Worm (Caenorhabditis elegans) whole organism, late embryonic: ENCODE results near the gene T09F5.1.

ENCODE experiments used
- C38D4.7 ChIP-seq: fragments of 200-800 bp; sonication (Bioruptor generic); optimal IDR thresholded peaks from 2 replicates; lab custom pipeline; 2018; ENCODE audit warnings: mild to moderate bottlenecking, missing genetic modification characterization, moderate library complexity, missing compliant biosample characterization
- F13H6.1 ChIP-seq: sonication (generic microtip); optimal IDR thresholded peaks from 2 replicates; lab custom pipeline; 2016; ENCODE audit warnings: missing genetic modification characterization, missing compliant biosample characterization
- K02D7.2 ChIP-seq: sonication (generic microtip); optimal IDR thresholded peaks from 2 replicates; lab custom pipeline; 2017; ENCODE audit warnings: mild to moderate bottlenecking, missing genetic modification characterization, missing compliant biosample characterization
- K09A11.1 ChIP-seq: sonication (generic microtip); optimal IDR thresholded peaks from 2 replicates; lab custom pipeline; 2017; ENCODE audit warnings: antibody characterized with exemption, mild to moderate bottlenecking, missing genetic modification characterization, missing compliant biosample characterization; ENCODE audit not compliant: insufficient read depth
- ahr-1 ChIP-seq: sonication (generic microtip); optimal IDR thresholded peaks from 2 replicates; lab custom pipeline; 2016; ENCODE audit warnings: missing genetic modification characterization, missing compliant biosample characterization
- ama-1 ChIP-seq: fragments of 150-350 bp; optimal IDR thresholded peaks from 2 replicates; lab custom pipeline; 2014
- ceh-18 ChIP-seq: sonication (generic microtip); optimal IDR thresholded peaks from 2 replicates; lab custom pipeline; 2016; ENCODE audit warnings: missing genetic modification characterization, missing compliant biosample characterization
- ceh-19 ChIP-seq: fragments of 200-800 bp; sonication (Bioruptor generic); optimal IDR thresholded peaks from 2 replicates; lab custom pipeline; 2018; ENCODE audit warnings: mild to moderate bottlenecking, missing genetic modification characterization, missing compliant biosample characterization
- ceh-22 ChIP-seq: sonication (generic microtip); optimal IDR thresholded peaks from 2 replicates; lab custom pipeline; 2017; ENCODE audit warnings: missing biosample characterization, missing genetic modification characterization
- ceh-31 ChIP-seq: sonication (generic microtip); optimal IDR thresholded peaks from 2 replicates; lab custom pipeline; 2016; ENCODE audit warnings: missing genetic modification characterization, missing compliant biosample characterization
- ceh-34 ChIP-seq: sonication (generic microtip); optimal IDR thresholded peaks from 2 replicates; lab custom pipeline; 2016; ENCODE audit warnings: mild to moderate bottlenecking, missing genetic modification characterization, missing compliant biosample characterization
- ceh-48 ChIP-seq: sonication (generic microtip); optimal IDR thresholded peaks from 2 replicates; lab custom pipeline; 2016; ENCODE audit warnings: missing genetic modification characterization, inconsistent platforms, missing compliant biosample characterization
- ceh-6 ChIP-seq: fragments of 200-800 bp; sonication (Bioruptor generic); optimal IDR thresholded peaks from 2 replicates; lab custom pipeline; 2018; ENCODE audit warnings: mild to moderate bottlenecking, missing genetic modification characterization, missing compliant biosample characterization
- ceh-9 ChIP-seq: sonication (generic microtip); optimal IDR thresholded peaks from 2 replicates; lab custom pipeline; 2016; ENCODE audit warnings: mild to moderate bottlenecking, missing genetic modification characterization, inconsistent platforms, missing compliant biosample characterization
- dve-1 ChIP-seq: sonication (generic microtip); optimal IDR thresholded peaks from 2 replicates; lab custom pipeline; 2017; ENCODE audit warnings: antibody characterized with exemption, mild to moderate bottlenecking, missing genetic modification characterization, missing compliant biosample characterization
- ets-4 ChIP-seq: sonication (generic microtip); optimal IDR thresholded peaks from 2 replicates; lab custom pipeline; 2016; ENCODE audit warnings: missing genetic modification characterization, missing compliant biosample characterization
- fkh-10 ChIP-seq: fragments of 150-350 bp; optimal IDR thresholded peaks from 2 replicates; lab custom pipeline; 2014; ENCODE audit warnings: missing biosample characterization, missing genetic modification reagents, missing genetic modification characterization
- fkh-6 ChIP-seq: sonication (generic microtip); optimal IDR thresholded peaks from 2 replicates; lab custom pipeline; 2016; ENCODE audit warnings: missing genetic modification characterization, missing compliant biosample characterization
- hlh-13 ChIP-seq: fragments of 200-800 bp; sonication (Bioruptor generic); optimal IDR thresholded peaks from 2 replicates; lab custom pipeline; 2018; ENCODE audit warnings: mild to moderate bottlenecking, missing genetic modification characterization, missing compliant biosample characterization
- hlh-15 ChIP-seq: sonication (generic microtip); optimal IDR thresholded peaks from 2 replicates; lab custom pipeline; 2016; ENCODE audit warnings: missing genetic modification characterization, missing compliant biosample characterization
- hlh-6 ChIP-seq: sonication (generic microtip); optimal IDR thresholded peaks from 2 replicates; lab custom pipeline; 2016; ENCODE audit warnings: missing genotype, missing genetic modification characterization, missing compliant biosample characterization
- hlh-8 ChIP-seq: sonication (generic microtip); optimal IDR thresholded peaks from 2 replicates; lab custom pipeline; 2016; ENCODE audit warnings: missing genotype, missing genetic modification characterization, missing compliant biosample characterization
- lin-11 ChIP-seq: fragments of 200-800 bp; sonication (Bioruptor generic); optimal IDR thresholded peaks from 2 replicates; lab custom pipeline; 2018; ENCODE audit warnings: mild to moderate bottlenecking, missing genetic modification characterization, missing compliant biosample characterization
- madf-2 ChIP-seq: sonication (generic microtip); optimal IDR thresholded peaks from 2 replicates; lab custom pipeline; 2017; ENCODE audit warnings: missing genetic modification characterization, missing compliant biosample characterization
- nfya-1 ChIP-seq: sonication (generic microtip); optimal IDR thresholded peaks from 2 replicates; lab custom pipeline; 2017; ENCODE audit warnings: missing genetic modification characterization, mild to moderate bottlenecking, missing compliant biosample characterization, antibody characterized with exemption, moderate library complexity
- nhr-11 ChIP-seq: fragments of 150-350 bp; optimal IDR thresholded peaks from 2 replicates; lab custom pipeline; 2014; ENCODE audit warnings: missing biosample characterization, missing genetic modification characterization
- nhr-232 ChIP-seq: sonication (generic microtip); optimal IDR thresholded peaks from 2 replicates; lab custom pipeline; 2016; ENCODE audit warnings: missing genetic modification characterization, missing compliant biosample characterization
- odd-2 ChIP-seq: sonication (generic microtip); optimal IDR thresholded peaks from 2 replicates; lab custom pipeline; 2017; ENCODE audit warnings: antibody characterized with exemption, mild to moderate bottlenecking, missing genetic modification characterization, missing compliant biosample characterization
- pag-3 ChIP-seq: sonication (generic microtip); optimal IDR thresholded peaks from 2 replicates; lab custom pipeline; 2016; ENCODE audit warnings: missing compliant biosample characterization, missing genetic modification characterization, borderline replicate concordance
- pat-9 ChIP-seq: fragments of 200-800 bp; sonication (Bioruptor generic); optimal IDR thresholded peaks from 2 replicates; lab custom pipeline; 2018; ENCODE audit warnings: mild to moderate bottlenecking, missing genetic modification characterization, moderate library complexity, missing compliant biosample characterization
- pax-1 ChIP-seq: fragments of 150-350 bp; optimal IDR thresholded peaks from 2 replicates; lab custom pipeline; 2014; ENCODE audit warnings: missing biosample characterization, missing genetic modification characterization
- pha-2 ChIP-seq: sonication (generic microtip); optimal IDR thresholded peaks from 2 replicates; lab custom pipeline; 2017; ENCODE audit warnings: mild to moderate bottlenecking, missing genetic modification characterization, missing compliant biosample characterization
- pros-1 ChIP-seq: fragments of 150-350 bp; optimal IDR thresholded peaks from 2 replicates; lab custom pipeline; 2014; ENCODE audit warnings: missing biosample characterization, missing genetic modification reagents, missing genetic modification characterization
- ref-2 ChIP-seq: sonication (generic microtip); optimal IDR thresholded peaks from 2 replicates; lab custom pipeline; 2016; ENCODE audit warnings: missing genetic modification characterization, missing compliant biosample characterization
- rnt-1 ChIP-seq: sonication (generic microtip); optimal IDR thresholded peaks from 2 replicates; lab custom pipeline; 2016; ENCODE audit warnings: missing genetic modification characterization, missing compliant biosample characterization
- sdc-2 ChIP-seq: sonication (generic microtip); optimal IDR thresholded peaks from 2 replicates; lab custom pipeline; 2016; ENCODE audit warnings: missing genotype, missing genetic modification characterization, missing compliant biosample characterization
- syd-9 ChIP-seq: sonication (generic microtip); optimal IDR thresholded peaks from 2 replicates; lab custom pipeline; 2016; ENCODE audit warnings: mild to moderate bottlenecking, missing genetic modification characterization, moderate library complexity, missing compliant biosample characterization
- tbx-2 ChIP-seq: sonication (generic microtip); optimal IDR thresholded peaks from 2 replicates; lab custom pipeline; 2016; ENCODE audit warnings: missing genetic modification characterization, missing compliant biosample characterization
- tbx-7 ChIP-seq: sonication (generic microtip); optimal IDR thresholded peaks from 2 replicates; lab custom pipeline; 2016; ENCODE audit warnings: missing genotype, missing genetic modification characterization, missing compliant biosample characterization
- ttx-3 ChIP-seq: sonication (generic microtip); optimal IDR thresholded peaks from 2 replicates; lab custom pipeline; 2016; ENCODE audit warnings: missing genetic modification reagents, missing genetic modification characterization, missing compliant biosample characterization
- unc-3 ChIP-seq, 2 experiments: fragments of 200-800 bp in 1 of 2; sonication (Bioruptor generic) in 1 of 2; sonication (generic microtip) in 1 of 2; conservative IDR thresholded peaks in 1 of 2; optimal IDR thresholded peaks in 1 of 2; 2 replicates each; pipeline versions ENCODE4 v1.3.6 to Lab custom; 2016 to 2022; ENCODE audit warnings: missing compliant biosample characterization in 2 of 2, missing genetic modification characterization in 2 of 2, missing genetic modification reagents in 1 of 2
- unc-42 ChIP-seq: sonication (generic microtip); optimal IDR thresholded peaks from 2 replicates; lab custom pipeline; 2016; ENCODE audit warnings: missing genotype, missing genetic modification characterization, missing compliant biosample characterization
- unc-55 ChIP-seq: sonication (generic microtip); optimal IDR thresholded peaks from 2 replicates; lab custom pipeline; 2017; ENCODE audit warnings: missing biosample characterization, missing genetic modification reagents, missing genetic modification characterization
- zip-5 ChIP-seq: sonication (generic microtip); optimal IDR thresholded peaks from 2 replicates; lab custom pipeline; 2016; ENCODE audit warnings: missing genetic modification characterization, missing compliant biosample characterization

The T09F5.1 gene

DNA sequence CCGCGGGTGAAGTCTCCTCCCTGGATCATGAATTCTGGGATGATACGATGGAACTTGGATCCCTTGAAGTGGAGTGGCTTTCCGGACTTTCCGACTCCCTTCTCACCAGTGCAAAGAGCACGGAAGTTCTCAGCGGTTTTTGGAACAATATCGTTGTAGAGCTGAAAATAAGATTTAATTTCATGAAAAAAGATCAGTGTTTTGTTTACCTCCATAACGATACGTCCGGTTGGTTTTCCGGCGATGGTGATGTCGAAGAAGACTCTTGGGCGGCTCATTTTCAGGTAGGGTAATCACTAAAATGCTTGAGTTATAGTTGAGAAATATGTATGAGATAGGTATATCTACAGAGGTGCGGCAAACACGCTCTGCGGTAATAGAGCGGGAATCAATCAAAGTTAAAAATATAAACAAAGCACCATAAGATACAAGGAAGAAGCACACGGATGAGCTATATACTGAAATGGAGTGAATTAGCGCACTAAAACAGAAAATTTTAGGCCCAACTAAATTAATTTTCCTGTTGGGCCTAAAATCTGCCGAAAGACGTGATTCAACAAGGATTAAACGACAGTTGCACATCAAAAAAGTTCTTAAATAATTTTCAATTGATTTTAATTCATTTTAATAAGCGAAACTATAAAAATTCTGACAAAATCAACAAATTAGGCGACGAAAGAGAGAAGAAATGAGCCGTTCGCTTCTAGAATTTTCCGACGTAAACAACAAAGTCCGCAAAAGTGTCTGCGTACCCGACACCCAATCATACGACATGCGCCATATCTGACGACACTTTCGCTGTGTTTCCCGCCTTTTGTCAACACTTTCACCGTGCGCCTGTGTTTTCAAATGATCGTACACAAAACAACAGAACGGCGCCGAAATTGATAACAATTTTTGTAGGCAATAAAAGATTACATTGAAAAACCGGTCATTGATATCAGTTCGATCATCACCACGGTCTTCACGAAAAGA lies 38.5 kb downstream of the T09F5.1 start, which contains the start of the genes cyn-7 and bath-36 (continued):
- TF ChIP-seq tbx-7 (tag; lab: Kevin White, UChicago) = no peak
- TF ChIP-seq ceh-34 (tag; lab: Kevin White, UChicago) = peak; percentile 13
- no peak for TF ChIP-seq ceh-19 (GFP tag; lab: Kevin White, UChicago)
- no peak for TF ChIP-seq fkh-6 (tag; lab: Kevin White, UChicago)

DNA sequence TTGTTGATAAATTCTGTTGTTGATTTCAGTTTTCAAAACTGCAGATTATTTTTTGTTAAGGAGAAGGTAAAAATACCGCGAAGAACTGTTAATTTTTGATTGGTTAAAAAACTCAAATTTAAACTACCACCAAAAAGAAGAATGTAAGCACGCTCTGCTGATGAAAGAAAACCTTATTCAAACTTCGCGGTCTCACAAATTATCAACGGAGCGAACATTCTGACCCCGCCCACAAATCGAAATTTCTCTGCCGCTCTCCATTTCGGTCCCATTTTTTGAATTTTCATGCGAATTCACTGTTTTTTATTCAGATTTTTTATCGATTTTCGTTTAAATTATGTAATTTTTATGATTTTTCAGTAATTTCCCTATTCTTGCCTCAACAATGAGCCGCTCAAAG lies 40.7 kb downstream of the T09F5.1 start, which contains the start of gene cyn-3:
Gene cyn-3 (plus strand): TSS at position 361 of the 400 bp plus-strand sequence.
- no peak for TF ChIP-seq pag-3 (tag; lab: Kevin White, UChicago)
- no peak for TF ChIP-seq fkh-10 (GFP tag; lab: Kevin White, UChicago)
- no peak for TF ChIP-seq madf-2 (tag; lab: Kevin White, UChicago)
- peak; percentile 66 for TF ChIP-seq nfya-1
- TF ChIP-seq tbx-2 = peak; percentile 16
- TF ChIP-seq ceh-48 (tag; lab: Kevin White, UChicago) = peak; percentile 30
- no peak for TF ChIP-seq hlh-15 (tag; lab: Kevin White, UChicago)
- peak; percentile 36 for TF ChIP-seq ceh-18 (tag; lab: Kevin White, UChicago)
- no peak for TF ChIP-seq hlh-13 (GFP tag; lab: Kevin White, UChicago)
- peak; percentile 40 for TF ChIP-seq unc-55
- TF ChIP-seq dve-1 (tag; lab: Kevin White, UChicago) = peak; percentile 58
- TF ChIP-seq ceh-31 = peak; percentile 63
- TF ChIP-seq ref-2 (tag; lab: Kevin White, UChicago) = no peak
- peak; percentile 12 for TF ChIP-seq pros-1 (tag; lab: Kevin White, UChicago)
- TF ChIP-seq pax-1 (tag; lab: Kevin White, UChicago) = no peak
- no peak for TF ChIP-seq zip-5 (tag; lab: Kevin White, UChicago)
- peak; percentile 76 for TF ChIP-seq unc-42 (tag; lab: Kevin White, UChicago)

DNA sequence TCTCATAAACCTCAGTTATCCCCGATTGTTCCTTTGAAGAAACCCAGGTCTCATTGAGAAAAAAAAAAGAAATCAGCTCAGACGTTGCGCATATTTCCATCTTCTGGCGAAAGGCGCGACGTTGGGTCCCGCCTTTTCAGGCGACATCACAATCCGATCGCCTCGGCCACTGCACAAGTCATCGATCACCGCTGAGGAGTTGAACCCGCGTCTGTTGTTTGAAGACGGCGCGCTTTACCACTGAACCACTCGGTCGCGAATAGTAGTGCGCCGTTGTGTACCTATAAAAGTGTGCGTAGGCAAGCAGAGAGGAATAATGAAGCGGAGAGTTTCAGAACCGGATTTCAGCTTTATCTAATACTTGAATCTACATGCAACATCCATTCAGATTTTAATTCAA lies 42.0 kb downstream of the T09F5.1 start, which contains the start of gene Y75B12B.11:
Gene Y75B12B.11 (plus strand): TSS at position 394 of the 400 bp plus-strand sequence.
- TF ChIP-seq pros-1 (tag; lab: Kevin White, UChicago) (peak; percentile 47), unc-42 (tag; lab: Kevin White, UChicago) (no peak), ttx-3 (tag; lab: Kevin White, UChicago) (peak; percentile 87), F13H6.1 (tag; lab: Kevin White, UChicago) (peak; percentile 81), K02D7.2 (tag; lab: Kevin White, UChicago) (peak; percentile 85), hlh-6 (peak; percentile 92), lin-11 (tag; lab: Kevin White, UChicago) (peak; percentile 81), nhr-232 (peak; percentile 84), K09A11.1 (tag; lab: Kevin White, UChicago) (peak; percentile 77), sdc-2 (peak; percentile 84), ref-2 (tag; lab: Kevin White, UChicago) (peak; percentile 87), ceh-19 (GFP tag; lab: Kevin White, UChicago) (peak; percentile 93), ama-1 (lab: Kevin White, UChicago) (no peak), ahr-1 (tag; lab: Kevin White, UChicago) (peak; percentile 71), pat-9 (tag; lab: Kevin White, UChicago) (peak; percentile 88), ceh-22 (tag; lab: Kevin White, UChicago) (no peak), ceh-9 (tag; lab: Kevin White, UChicago) (peak; percentile 68), hlh-8 (tag; lab: Kevin White, UChicago) (peak; percentile 84), nfya-1 (peak; percentile 70), odd-2 (no peak), ceh-31 (peak; percentile 75), unc-3 (GFP tag; conservative IDR thresholded peaks at IDR 0.05; lab: Robert Waterston, UW) (peak; percentile 54; the same call in 1 of the 2 replicates), unc-3 (tag; optimal IDR thresholded peaks at IDR 0.05; lab: Kevin White, UChicago) (peak; percentile 71), ceh-6 (peak; percentile 87), ceh-48 (tag; lab: Kevin White, UChicago) (peak; percentile 74), rnt-1 (tag; lab: Kevin White, UChicago) (peak; percentile 76), ceh-34 (tag; lab: Kevin White, UChicago) (peak; percentile 88), pha-2 (tag; lab: Kevin White, UChicago) (peak; percentile 90), dve-1 (tag; lab: Kevin White, UChicago) (peak; percentile 87), nhr-11 (tag; lab: Kevin White, UChicago) (no peak), ets-4 (tag; lab: Kevin White, UChicago) (peak; percentile 69), madf-2 (tag; lab: Kevin White, UChicago) (peak; percentile 85), tbx-7 (tag; lab: Kevin White, UChicago) (peak; percentile 59), C38D4.7 (peak; percentile 86), syd-9 (tag; lab: Kevin White, UChicago) (peak; percentile 91)
